Worm (Caenorhabditis elegans) whole organism, L4 larva: ENCODE measurements around the gene T12D8.5.

Source experiments
- F49E8.2 ChIP-seq: sonication (generic microtip); optimal IDR thresholded peaks from 2 replicates; lab custom pipeline; 2016; ENCODE audit warnings: missing compliant biosample characterization, mild to moderate bottlenecking, missing genetic modification characterization, borderline replicate concordance
- aly-2 ChIP-seq: sonication (generic microtip); optimal IDR thresholded peaks from 2 replicates; lab custom pipeline; 2018; ENCODE audit warnings: missing biosample characterization, missing genetic modification characterization
- ceh-82 ChIP-seq: sonication (generic microtip); optimal IDR thresholded peaks from 2 replicates; lab custom pipeline; 2017; ENCODE audit warnings: missing biosample characterization, missing genetic modification characterization
- egl-27 ChIP-seq: sonication (generic microtip); optimal IDR thresholded peaks from 3 replicates; lab custom pipeline; 2017; ENCODE audit warnings: missing biosample characterization, missing genetic modification reagents, missing genetic modification characterization
- jun-1 ChIP-seq: fragments of 150-350 bp; optimal IDR thresholded peaks from 2 replicates; lab custom pipeline; 2014; ENCODE audit warnings: missing biosample characterization, missing genetic modification reagents, missing genetic modification characterization
- lsy-2 ChIP-seq, 2 experiments: fragments of 150-350 bp in 1 of 2; sonication (generic microtip) in 1 of 2; optimal IDR thresholded peaks; 2 replicates each; lab custom pipeline; 2014 to 2017; ENCODE audit warnings: missing biosample characterization in 2 of 2, missing genetic modification characterization in 2 of 2
- mdl-1 ChIP-seq, 2 experiments: fragments of 150-350 bp in 1 of 2; sonication (generic microtip) in 1 of 2; optimal IDR thresholded peaks; 2 replicates each; lab custom pipeline; 2014 to 2017; ENCODE audit warnings: missing biosample characterization in 2 of 2, missing genetic modification characterization in 2 of 2
- mxl-2 ChIP-seq: fragments of 200-800 bp; sonication (Bioruptor generic); conservative IDR thresholded peaks from 2 replicates; pipeline ENCODE4 v1.3.6; 2022; ENCODE audit warnings: missing genetic modification reagents, missing genetic modification characterization, missing compliant biosample characterization
- nhr-237 ChIP-seq: sonication (generic microtip); optimal IDR thresholded peaks from 2 replicates; lab custom pipeline; 2017; ENCODE audit warnings: missing biosample characterization, missing genetic modification characterization
- nhr-25 ChIP-seq: sonication (generic microtip); optimal IDR thresholded peaks from 2 replicates; lab custom pipeline; 2017; ENCODE audit warnings: missing genetic modification characterization, mild to moderate bottlenecking, missing compliant biosample characterization, antibody characterized with exemption, moderate library complexity, borderline replicate concordance; ENCODE audit not compliant: insufficient read depth
- nhr-6 ChIP-seq: fragments of 150-350 bp; optimal IDR thresholded peaks from 2 replicates; lab custom pipeline; 2014; ENCODE audit warnings: missing biosample characterization, missing genetic modification characterization
- nhr-76 ChIP-seq: fragments of 150-350 bp; optimal IDR thresholded peaks from 2 replicates; lab custom pipeline; 2014; ENCODE audit warnings: missing biosample characterization, missing genetic modification characterization
- vab-7 ChIP-seq: fragments of 200-800 bp; sonication (Bioruptor generic); IDR thresholded peaks from 2 replicates; pipeline ENCODE4 v1.3.6; 2022; ENCODE audit warnings: missing genetic modification reagents, missing genetic modification characterization, missing compliant biosample characterization

ce11 chrIII:13659028-13659427 is 32.4 kb upstream of the T12D8.5 start:
- TF ChIP-seq nhr-237 (tag; lab: Kevin White, UChicago), result no peak
- TF ChIP-seq aly-2 (tag; lab: Kevin White, UChicago), result no peak
- no peak for TF ChIP-seq F49E8.2 (tag; lab: Kevin White, UChicago)
- TF ChIP-seq nhr-76, result no peak
- no peak for TF ChIP-seq mxl-2 (GFP tag; lab: Robert Waterston, UW)
- no peak for TF ChIP-seq vab-7 (GFP tag; lab: Robert Waterston, UW)
- no peak for TF ChIP-seq lsy-2 (tag; optimal IDR thresholded peaks at IDR 0.05; lab: Kevin White, UChicago)
- TF ChIP-seq mdl-1 (tag; optimal IDR thresholded peaks at IDR 0.05; lab: Kevin White, UChicago), result no peak
- no peak for TF ChIP-seq nhr-25 (tag; lab: Kevin White, UChicago)
- no peak for TF ChIP-seq nhr-6 (tag; lab: Kevin White, UChicago)
- TF ChIP-seq egl-27 (tag; lab: Kevin White, UChicago), result no peak
- no peak for TF ChIP-seq jun-1 (tag; lab: Kevin White, UChicago)
- no peak for TF ChIP-seq ceh-82
